Fruit fly (Drosophila melanogaster): ENCODE results near the gene MtnF.

MtnF gene

DNA sequence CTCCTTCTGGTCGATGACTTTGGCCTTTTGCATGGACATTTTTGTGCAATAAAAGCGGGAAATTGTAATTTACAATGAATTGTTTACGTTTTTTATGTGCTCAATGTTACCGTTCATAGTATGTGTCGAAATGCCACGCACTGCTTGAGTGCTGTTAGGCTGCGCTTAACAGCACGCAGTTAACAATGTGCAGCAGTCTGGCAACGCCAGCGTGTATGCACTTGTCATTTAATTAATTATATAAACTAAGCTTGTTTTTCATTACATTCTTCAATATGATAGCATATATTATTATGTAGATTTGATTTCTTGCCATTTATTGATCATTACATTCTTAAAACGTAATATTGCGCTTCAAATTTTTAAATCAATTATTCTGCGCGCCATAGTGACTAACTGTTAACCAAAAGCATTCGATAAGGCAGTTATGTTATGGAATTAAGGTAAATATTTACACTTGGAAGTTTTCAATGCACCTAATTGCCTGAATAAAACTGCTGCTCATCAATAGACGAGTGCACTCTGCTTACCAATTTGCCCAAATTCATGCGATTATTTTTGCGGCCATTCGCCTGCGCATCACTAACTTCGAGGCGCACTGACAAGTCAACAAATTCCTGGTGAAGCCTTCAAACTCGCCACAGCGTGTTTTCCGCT lies 49.8 kb downstream of the MtnF start, which contains the start of the genes CG13625 and mld:
CG13625 (minus strand) TSS at position 119 of the 657 bp plus-strand sequence.
mld (plus strand) TSS at position 612 of the 657 bp plus-strand sequence.
- TF ChIP-seq CG32264 (GFP tag; optimal IDR thresholded peaks at IDR 0.05): no peak
- TF ChIP-seq Hr83 (GFP tag; optimal IDR thresholded peaks at IDR 0.05; ENCODE audit: poor library complexity, severe bottlenecking): peak; percentile 63
- peak; percentile 67 for TF ChIP-seq tai (GFP tag; optimal IDR thresholded peaks at IDR 0.05)
- TF ChIP-seq N (GFP tag; optimal IDR thresholded peaks at IDR 0.05): no peak
- TF ChIP-seq rgr (GFP tag; optimal IDR thresholded peaks at IDR 0.05): peak; percentile 27
- TF ChIP-seq Dif (GFP tag; optimal IDR thresholded peaks at IDR 0.05; ENCODE audit: partially characterized antibody): no peak
- TF ChIP-seq CG9705 (GFP tag; optimal IDR thresholded peaks at IDR 0.05): peak; percentile 13
- TF ChIP-seq ey (GFP tag; optimal IDR thresholded peaks at IDR 0.05): peak; percentile 9
- TF ChIP-seq Rel (GFP tag; optimal IDR thresholded peaks at IDR 0.05): no peak
- TF ChIP-seq Rel (tag; optimal IDR thresholded peaks at IDR 0.05): peak; percentile 11
- peak; percentile 20 for TF ChIP-seq Hnf4 (GFP tag; optimal IDR thresholded peaks at IDR 0.05)
- TF ChIP-seq foxo (GFP tag; optimal IDR thresholded peaks at IDR 0.05): peak in 1 of 2 experiments; percentile 16
- peak; percentile 22 for TF ChIP-seq br (GFP tag; optimal IDR thresholded peaks at IDR 0.05)
- TF ChIP-seq h (GFP tag; optimal IDR thresholded peaks at IDR 0.05): peak; percentile 35
- no peak for TF ChIP-seq dsf (GFP tag; optimal IDR thresholded peaks at IDR 0.05; ENCODE audit: borderline replicate concordance)
- TF ChIP-seq HLH106 (tag; optimal IDR thresholded peaks at IDR 0.05): peak; percentile 37

Measured in whole organism, wandering third instar larva.